Fruit fly (Drosophila melanogaster) whole organism, pupa: Measurements from ENCODE around the gene eca.

ENCODE experiments used
- CG13204 ChIP-seq: fragments of 200-800 bp; sonication (Bioruptor generic); optimal IDR thresholded peaks from 2 replicates; lab custom pipeline; 2018; ENCODE audit warnings: missing biosample characterization, mild to moderate bottlenecking, missing genetic modification characterization, moderate library complexity
- CG14655 ChIP-seq: fragments of 200-800 bp; sonication (Bioruptor generic); optimal IDR thresholded peaks from 3 replicates; lab custom pipeline; 2017; ENCODE audit warnings: mild to moderate bottlenecking, missing biosample characterization, missing genetic modification reagents, missing genetic modification characterization
- CG15710 ChIP-seq: fragments of 200-800 bp; sonication (Bioruptor generic); optimal IDR thresholded peaks from 2 replicates; lab custom pipeline; 2018; ENCODE audit warnings: missing biosample characterization, mild to moderate bottlenecking, missing genetic modification characterization, moderate library complexity
- CG17806 ChIP-seq: fragments of 200-800 bp; sonication (Bioruptor generic); optimal IDR thresholded peaks from 2 replicates; lab custom pipeline; 2018; ENCODE audit warnings: missing biosample characterization, mild to moderate bottlenecking, missing genetic modification characterization, moderate library complexity
- CG8159 ChIP-seq: fragments of 200-800 bp; sonication (Bioruptor generic); optimal IDR thresholded peaks from 3 replicates; lab custom pipeline; 2018; ENCODE audit warnings: missing biosample characterization, mild to moderate bottlenecking, missing genetic modification characterization, moderate library complexity
- CG9948 ChIP-seq: fragments of 200-800 bp; sonication (Bioruptor generic); optimal IDR thresholded peaks from 2 replicates; lab custom pipeline; 2018; ENCODE audit warnings: missing biosample characterization, mild to moderate bottlenecking, missing genetic modification characterization, moderate library complexity
- D1 ChIP-seq: fragments of 200-800 bp; sonication (Bioruptor generic); optimal IDR thresholded peaks from 2 replicates; lab custom pipeline; 2018; ENCODE audit warnings: missing biosample characterization, mild to moderate bottlenecking, missing genetic modification characterization, moderate library complexity
- EcR ChIP-seq: fragments of 200-800 bp; sonication (Bioruptor generic); optimal IDR thresholded peaks from 3 replicates; lab custom pipeline; 2019; ENCODE audit warnings: missing biosample characterization, missing genetic modification characterization, mild to moderate bottlenecking, moderate library complexity, missing genetic modification reagents
- Ets98B ChIP-seq: fragments of 200-800 bp; sonication (Bioruptor generic); IDR thresholded peaks from 2 replicates; pipeline ENCODE4 v1.3.6; 2022; ENCODE audit warnings: missing biosample characterization, missing genetic modification characterization
- Pif1B ChIP-seq: fragments of 200-800 bp; sonication (Bioruptor generic); optimal IDR thresholded peaks from 3 replicates; lab custom pipeline; 2016; ENCODE audit warnings: missing biosample characterization, missing genetic modification characterization
- Snoo ChIP-seq: fragments of 200-800 bp; sonication (Bioruptor generic); optimal IDR thresholded peaks from 3 replicates; lab custom pipeline; 2017; ENCODE audit warnings: missing biosample characterization, mild to moderate bottlenecking, missing genetic modification characterization, inconsistent platforms
- gl ChIP-seq: fragments of 200-800 bp; sonication (Bioruptor generic); optimal IDR thresholded peaks from 2 replicates; lab custom pipeline; 2018; ENCODE audit warnings: missing biosample characterization, mild to moderate bottlenecking, missing genetic modification characterization
- rn ChIP-seq: fragments of 200-800 bp; sonication (Bioruptor generic); IDR thresholded peaks from 2 replicates; pipeline ENCODE4 v1.3.6; 2022; ENCODE audit warnings: missing biosample characterization, missing genetic modification characterization

DNA sequence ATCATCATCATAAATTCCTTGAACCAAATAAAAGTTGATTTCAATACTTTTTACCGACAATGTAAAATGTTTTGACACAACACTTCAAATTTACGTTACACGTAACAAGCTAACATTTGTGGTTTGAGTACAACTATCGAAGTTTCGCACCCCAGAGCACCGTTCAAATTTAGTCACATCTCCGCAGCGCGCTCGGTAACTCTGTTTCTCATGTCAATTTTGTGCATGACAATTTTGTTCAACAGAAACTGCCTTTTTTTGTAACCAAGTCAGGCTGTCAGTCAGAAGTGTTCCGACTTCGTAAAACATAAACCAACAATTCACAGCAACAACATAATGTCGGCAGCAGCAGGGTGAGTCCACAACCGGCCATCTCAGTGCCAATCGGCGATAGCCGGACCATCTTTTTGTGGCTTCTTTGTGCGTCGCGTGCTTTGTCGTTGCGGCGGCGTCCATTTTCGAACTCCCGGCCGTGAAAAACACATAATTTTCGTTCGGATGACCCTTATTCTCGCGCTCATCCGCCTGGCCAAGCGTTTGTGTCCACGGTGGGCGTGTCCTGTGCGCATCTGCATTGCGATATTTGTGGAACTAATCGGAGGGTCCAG is 7.4 kb downstream of the eca start, which contains the start of gene p23:
- TF ChIP-seq EcR (GFP tag; lab: Kevin White, UChicago) (no peak), Pif1B (GFP tag; lab: Kevin White, UChicago) (no peak), CG15710 (tag; lab: Kevin White, UChicago) (no peak), CG9948 (tag; lab: Kevin White, UChicago) (no peak), D1 (tag; lab: Kevin White, UChicago) (no peak), CG13204 (no peak), Ets98B (GFP tag; lab: Robert Waterston, UW) (no peak), Snoo (tag; lab: Kevin White, UChicago) (no peak), rn (GFP tag; lab: Robert Waterston, UW) (no peak), gl (tag; lab: Kevin White, UChicago) (no peak), CG8159 (no peak), CG14655 (no peak), CG17806 (tag; lab: Kevin White, UChicago) (no peak)
